Fruit fly (Drosophila melanogaster): ENCODE measurements around the gene CG8128.

dm6 chrX:15674337-15674736, 23.0 kb upstream of the CG8128 start:
- no peak for TF ChIP-seq CG32264 (GFP tag; optimal IDR thresholded peaks at IDR 0.05)
- no peak for TF ChIP-seq Dfd (GFP tag; optimal IDR thresholded peaks at IDR 0.05)
- TF ChIP-seq Abd-B (GFP tag; optimal IDR thresholded peaks at IDR 0.05), result no peak
